Fruit fly (Drosophila melanogaster): ENCODE measurements around the gene CG16953.

dm6 chr3R:20585566-20585965 is at the start of gene CG16953:
- TF ChIP-seq CG8478 (optimal IDR thresholded peaks at IDR 0.05) (no peak), psq (optimal IDR thresholded peaks at IDR 0.05) (no peak), pan (optimal IDR thresholded peaks at IDR 0.05) (no peak)
